Worm (Caenorhabditis elegans): Measurements from ENCODE around the gene bkip-1.

DNA sequence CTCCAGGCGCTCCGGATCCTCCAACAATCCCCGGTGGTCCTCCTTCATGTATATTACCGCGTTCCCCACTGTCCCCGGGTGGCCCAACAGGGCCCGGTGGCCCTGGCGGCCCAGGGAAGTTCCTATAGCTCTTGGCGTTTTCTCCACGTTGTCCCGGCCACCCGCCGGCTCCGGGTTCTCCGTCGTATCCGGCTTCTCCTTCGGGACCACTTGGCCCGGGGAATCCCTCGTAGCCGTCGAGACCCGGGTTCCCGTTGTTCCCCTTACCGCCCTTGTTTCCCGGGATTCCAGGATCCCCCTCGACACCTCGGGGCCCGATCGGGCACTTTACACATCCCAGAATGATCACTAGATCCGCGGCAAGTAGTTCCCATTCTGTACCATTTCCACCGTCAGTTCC is 9.9 kb upstream of the bkip-1 start:
- TF ChIP-seq C38D4.7 (GFP tag; optimal IDR thresholded peaks at IDR 0.05) (no peak), ceh-45 (GFP tag; IDR thresholded peaks at IDR 0.05) (no peak), zip-5 (tag; optimal IDR thresholded peaks at IDR 0.05) (no peak), pha-4 (tag; optimal IDR thresholded peaks at IDR 0.05) (no peak), fkh-10 (GFP tag; optimal IDR thresholded peaks at IDR 0.05) (no peak)
